Worm (Caenorhabditis elegans): ENCODE measurements around the gene C25F9.13.

DNA sequence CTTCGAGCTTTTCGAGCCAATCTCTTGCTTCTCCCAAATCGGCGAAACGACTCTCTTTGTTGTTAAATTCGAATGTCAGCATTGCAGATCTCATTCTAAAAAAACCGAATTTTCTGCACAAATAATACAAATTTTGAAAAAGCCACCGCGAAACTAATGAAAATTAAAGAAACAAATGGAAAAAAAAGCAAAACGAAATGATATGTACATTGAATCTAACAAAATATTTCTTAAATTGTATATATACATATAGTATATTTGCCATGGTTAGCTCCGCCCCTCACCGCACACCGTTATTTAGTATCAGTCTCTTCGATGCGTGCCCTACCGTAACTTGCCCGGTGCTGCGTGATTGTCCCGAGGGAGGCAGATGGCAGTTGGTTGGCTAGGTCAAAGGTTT lies 1.8 kb upstream of the C25F9.13 start, which contains the start of gene srw-86:
- TF ChIP-seq ztf-29 (GFP tag; IDR thresholded peaks at IDR 0.05) = no peak
- TF ChIP-seq klf-2 (GFP tag; conservative IDR thresholded peaks at IDR 0.05) = no peak
